Worm (Caenorhabditis elegans) whole organism, L3 larva: ENCODE results near the gene Y54G2A.37.

Experiments used
- lin-39 ChIP-seq: fragments of 150-350 bp; optimal IDR thresholded peaks from 2 replicates; lab custom pipeline; 2018; ENCODE audit warnings: missing biosample characterization, missing genetic modification reagents, missing genetic modification characterization
- unc-62 ChIP-seq: fragments of 150-350 bp; sonication (generic microtip); optimal IDR thresholded peaks from 4 replicates; lab custom pipeline; 2014; ENCODE audit warnings: missing biosample characterization, missing genetic modification reagents, missing genetic modification characterization

- TF ChIP-seq lin-39 (tag; lab: Kevin White, UChicago): no peak
- no peak for TF ChIP-seq unc-62 (GFP tag; lab: Kevin White, UChicago)
Observed at ce11 chrIV:2846264-2846663, 25.8 kb downstream of the Y54G2A.37 start, which contains the start of gene Y54G2A.40.
